Worm (Caenorhabditis elegans) whole organism, L2 larva: ENCODE results near the gene rgs-2.

Source experiments
- elt-1 ChIP-seq: fragments of 150-350 bp; optimal IDR thresholded peaks from 2 replicates; lab custom pipeline; 2014; ENCODE audit warnings: missing biosample characterization, missing genetic modification characterization
- elt-3 ChIP-seq: sonication (generic microtip); optimal IDR thresholded peaks from 2 replicates; lab custom pipeline; 2017; ENCODE audit warnings: missing biosample characterization, missing genetic modification characterization
- lin-13 ChIP-seq: fragments of 150-350 bp; optimal IDR thresholded peaks from 2 replicates; lab custom pipeline; 2014; ENCODE audit warnings: missing biosample characterization, missing genetic modification reagents, missing genetic modification characterization
- mab-5 ChIP-seq: fragments of 150-350 bp; optimal IDR thresholded peaks from 2 replicates; lab custom pipeline; 2014; ENCODE audit warnings: missing biosample characterization, missing genetic modification characterization
- mdl-1 ChIP-seq, 2 experiments: fragments of 150-350 bp in 1 of 2; sonication (generic microtip) in 1 of 2; optimal IDR thresholded peaks; 2 replicates each; lab custom pipeline; 2017; ENCODE audit warnings: missing biosample characterization in 2 of 2, missing genetic modification characterization in 2 of 2
- nhr-11 ChIP-seq: fragments of 150-350 bp; optimal IDR thresholded peaks from 2 replicates; lab custom pipeline; 2014; ENCODE audit warnings: missing biosample characterization, missing genetic modification characterization
- nhr-23 ChIP-seq: fragments of 150-350 bp; optimal IDR thresholded peaks from 2 replicates; lab custom pipeline; 2014; ENCODE audit warnings: missing biosample characterization, missing genetic modification reagents, missing genetic modification characterization
- nhr-237 ChIP-seq: fragments of 150-350 bp; optimal IDR thresholded peaks from 2 replicates; lab custom pipeline; 2014; ENCODE audit warnings: missing biosample characterization, missing genetic modification characterization
- nhr-25 ChIP-seq: fragments of 150-350 bp; sonication (generic microtip); optimal IDR thresholded peaks from 3 replicates; lab custom pipeline; 2014; ENCODE audit warnings: missing biosample characterization, missing genetic modification characterization
- unc-39 ChIP-seq: fragments of 150-350 bp; optimal IDR thresholded peaks from 2 replicates; lab custom pipeline; 2014; ENCODE audit warnings: missing biosample characterization, missing genetic modification characterization
- unc-62 ChIP-seq: fragments of 150-350 bp; optimal IDR thresholded peaks from 2 replicates; lab custom pipeline; 2014; ENCODE audit warnings: missing biosample characterization, missing genetic modification reagents, missing genetic modification characterization
- zag-1 ChIP-seq: fragments of 150-350 bp; optimal IDR thresholded peaks from 2 replicates; lab custom pipeline; 2014; ENCODE audit warnings: missing biosample characterization, missing genetic modification characterization

DNA sequence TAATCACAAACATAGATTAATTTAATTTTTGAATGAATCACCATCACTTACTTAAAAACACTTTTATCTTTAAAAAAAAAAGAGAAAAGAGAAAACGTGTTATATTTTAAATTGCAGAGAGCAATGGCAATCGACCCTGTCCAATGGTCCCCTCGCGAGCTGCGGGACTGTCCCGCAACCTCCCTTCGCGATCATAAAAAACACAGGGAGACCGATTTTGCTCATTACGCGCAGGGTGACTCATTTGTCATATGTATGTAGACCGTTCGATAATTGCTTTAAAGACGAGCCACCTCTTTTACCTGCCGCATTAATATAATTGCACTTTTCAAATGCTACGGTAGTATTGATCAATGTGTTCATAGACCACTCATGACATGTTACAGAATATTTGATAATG lies 17.6 kb downstream of the rgs-2 start:
- TF ChIP-seq elt-3 (tag; lab: Kevin White, UChicago) (no peak), nhr-237 (tag; lab: Kevin White, UChicago) (no peak), mdl-1 (tag; optimal IDR thresholded peaks at IDR 0.05; lab: Kevin White, UChicago) (no peak), unc-39 (tag; lab: Kevin White, UChicago) (no peak), nhr-23 (no peak), nhr-25 (no peak), zag-1 (tag; lab: Kevin White, UChicago) (no peak), lin-13 (GFP tag; lab: Kevin White, UChicago) (no peak), nhr-11 (tag; lab: Kevin White, UChicago) (no peak), mab-5 (tag; lab: Kevin White, UChicago) (no peak), unc-62 (GFP tag; lab: Kevin White, UChicago) (no peak), elt-1 (no peak)
